Worm (Caenorhabditis elegans) whole organism, L3 larva: Measurements from ENCODE around the gene Y105C5A.15.

Source experiments
- aly-2 ChIP-seq: fragments of 150-350 bp; optimal IDR thresholded peaks from 2 replicates; lab custom pipeline; 2014; ENCODE audit warnings: missing biosample characterization, missing genetic modification characterization
- ama-1 ChIP-seq: fragments of 150-350 bp; optimal IDR thresholded peaks from 2 replicates; lab custom pipeline; 2018
- ceh-28 ChIP-seq: fragments of 150-350 bp; optimal IDR thresholded peaks from 2 replicates; lab custom pipeline; 2014; ENCODE audit warnings: missing biosample characterization, missing genetic modification reagents, missing genetic modification characterization
- ceh-9 ChIP-seq: sonication (generic microtip); optimal IDR thresholded peaks from 2 replicates; lab custom pipeline; 2018; ENCODE audit warnings: missing biosample characterization, missing genetic modification characterization
- eor-1 ChIP-seq, 2 experiments: fragments of 150-350 bp; optimal IDR thresholded peaks; 2 replicates each; lab custom pipeline; 2014 to 2018; ENCODE audit warnings: missing biosample characterization in 2 of 2, missing genetic modification characterization in 2 of 2
- jun-1 ChIP-seq: fragments of 150-350 bp; optimal IDR thresholded peaks from 2 replicates; lab custom pipeline; 2014; ENCODE audit warnings: missing biosample characterization, missing genetic modification reagents, missing genetic modification characterization
- lin-39 ChIP-seq: fragments of 150-350 bp; optimal IDR thresholded peaks from 2 replicates; lab custom pipeline; 2018; ENCODE audit warnings: missing biosample characterization, missing genetic modification reagents, missing genetic modification characterization
- nhr-23 ChIP-seq: fragments of 150-350 bp; optimal IDR thresholded peaks from 2 replicates; lab custom pipeline; 2014; ENCODE audit warnings: missing biosample characterization, missing genetic modification reagents, missing genetic modification characterization
- nhr-28 ChIP-seq: fragments of 150-350 bp; optimal IDR thresholded peaks from 2 replicates; lab custom pipeline; 2014; ENCODE audit warnings: missing biosample characterization, missing genetic modification characterization
- nhr-76 ChIP-seq: fragments of 150-350 bp; sonication (generic microtip); optimal IDR thresholded peaks from 5 replicates; lab custom pipeline; 2014; ENCODE audit warnings: missing biosample characterization, missing genetic modification characterization
- skn-1 ChIP-seq: fragments of 150-350 bp; optimal IDR thresholded peaks from 2 replicates; lab custom pipeline; 2014; ENCODE audit warnings: missing biosample characterization, missing genetic modification characterization
- snpc-4 ChIP-seq: fragments of 150-350 bp; optimal IDR thresholded peaks from 2 replicates; lab custom pipeline; 2014; ENCODE audit warnings: missing biosample characterization, missing genetic modification characterization
- unc-39 ChIP-seq: sonication (generic microtip); optimal IDR thresholded peaks from 4 replicates; lab custom pipeline; 2017; ENCODE audit warnings: missing biosample characterization, missing genetic modification characterization
- ztf-11 ChIP-seq: fragments of 150-350 bp; optimal IDR thresholded peaks from 2 replicates; lab custom pipeline; 2014; ENCODE audit warnings: missing biosample characterization, missing genetic modification characterization

ce11 chrIV:15648245-15648644 lies 40.8 kb upstream of the Y105C5A.15 start:
- TF ChIP-seq nhr-76 (tag; lab: Kevin White, UChicago) (no peak), ama-1 (lab: Kevin White, UChicago) (no peak), nhr-28 (no peak), ztf-11 (tag; lab: Kevin White, UChicago) (no peak), lin-39 (tag; lab: Kevin White, UChicago) (no peak), eor-1 (tag; optimal IDR thresholded peaks at IDR 0.05; lab: Kevin White, UChicago) (no peak), jun-1 (tag; lab: Kevin White, UChicago) (no peak), ceh-9 (tag; lab: Kevin White, UChicago) (no peak), skn-1 (tag; lab: Kevin White, UChicago) (no peak), nhr-23 (tag; lab: Kevin White, UChicago) (no peak), ceh-28 (tag; lab: Kevin White, UChicago) (no peak), unc-39 (no peak), aly-2 (no peak), snpc-4 (tag; lab: Kevin White, UChicago) (no peak)
